Fruit fly (Drosophila melanogaster): ENCODE results near the gene ranshi.

DNA sequence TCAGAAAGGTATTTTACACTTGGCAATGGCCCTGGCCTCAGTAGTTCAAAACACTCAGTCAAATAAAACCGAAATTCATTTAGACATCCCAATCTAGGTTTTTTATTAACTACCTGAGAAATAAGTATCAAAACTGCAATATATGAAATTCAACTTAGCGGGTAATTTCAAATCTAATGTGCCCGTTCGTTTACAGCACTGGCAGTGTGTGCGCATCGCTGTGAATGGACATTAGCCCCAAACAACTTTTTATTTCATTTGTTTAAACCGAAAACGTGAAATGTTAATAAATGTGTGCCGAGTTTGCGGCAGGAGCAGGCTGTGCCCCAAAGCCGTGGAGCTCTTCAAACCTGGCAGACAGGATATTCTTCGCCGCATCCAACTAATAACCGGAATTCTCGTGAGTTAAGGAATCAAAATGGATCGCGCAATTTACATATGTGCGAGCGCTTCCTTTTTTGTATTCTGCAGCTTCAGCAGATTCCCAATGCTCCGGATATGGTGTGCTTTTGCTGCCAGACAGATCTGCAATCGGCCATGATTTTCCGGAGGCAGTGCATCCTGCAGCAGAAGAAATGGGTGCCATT, 6.4 kb downstream of the ranshi start, which contains the start of gene nom:
- TF ChIP-seq usp (GFP tag; optimal IDR thresholded peaks at IDR 0.05) (no peak), CG8478 (optimal IDR thresholded peaks at IDR 0.05) (no peak), psq (optimal IDR thresholded peaks at IDR 0.05) (no peak), Dll (optimal IDR thresholded peaks at IDR 0.05) (no peak)

All from whole organism.